Worm (Caenorhabditis elegans) whole organism, young adult: Measurements from ENCODE around the gene rbm-34.

Source experiments
- B0336.3 ChIP-seq: fragments of 200-800 bp; sonication (Bioruptor generic); IDR thresholded peaks from 2 replicates; pipeline ENCODE4 v1.3.6; 2022; ENCODE audit warnings: missing genetic modification characterization, missing compliant biosample characterization
- F55B11.4 ChIP-seq: sonication (generic microtip); optimal IDR thresholded peaks from 2 replicates; lab custom pipeline; 2016; ENCODE audit warnings: missing compliant biosample characterization, missing genetic modification characterization, borderline replicate concordance; ENCODE audit not compliant: insufficient read depth
- T26A5.8 ChIP-seq: sonication (generic microtip); optimal IDR thresholded peaks from 2 replicates; lab custom pipeline; 2016; ENCODE audit warnings: missing genetic modification characterization, missing compliant biosample characterization
- Y53G8AR.9 ChIP-seq: fragments of 200-800 bp; sonication (Bioruptor generic); conservative IDR thresholded peaks from 2 replicates; pipeline ENCODE4 v1.3.6; 2022; ENCODE audit warnings: missing genetic modification reagents, missing genetic modification characterization, missing compliant biosample characterization
- Y67H2A.10 ChIP-seq: fragments of 200-800 bp; sonication (Bioruptor generic); conservative IDR thresholded peaks from 2 replicates; pipeline ENCODE4 v1.3.6; 2022; ENCODE audit warnings: missing genetic modification reagents, missing genetic modification characterization, missing compliant biosample characterization
- ZK185.1 ChIP-seq: sonication (generic microtip); optimal IDR thresholded peaks from 2 replicates; lab custom pipeline; 2016; ENCODE audit warnings: mild to moderate bottlenecking, missing genetic modification characterization, missing compliant biosample characterization; ENCODE audit not compliant: poor library complexity, severe bottlenecking
- ama-1 ChIP-seq, 3 experiments: fragments of 150-350 bp in 1 of 3; sonication (generic microtip) in 2 of 3; optimal IDR thresholded peaks; 2 replicates each; lab custom pipeline; 2014 to 2018; ENCODE audit warnings: missing biosample characterization in 2 of 3, missing genetic modification characterization in 2 of 3, missing genetic modification reagents in 2 of 3
- bed-1 ChIP-seq: fragments of 200-800 bp; sonication (Bioruptor generic); IDR thresholded peaks from 2 replicates; pipeline ENCODE4 v1.3.6; 2022; ENCODE audit warnings: missing genetic modification reagents, missing genetic modification characterization, missing compliant biosample characterization
- cebp-2 ChIP-seq: fragments of 200-800 bp; sonication (Bioruptor generic); IDR thresholded peaks from 2 replicates; pipeline ENCODE4 v1.3.6; 2022; ENCODE audit warnings: missing genetic modification characterization, missing compliant biosample characterization
- ceh-100 ChIP-seq: fragments of 200-800 bp; sonication (Bioruptor generic); IDR thresholded peaks from 2 replicates; pipeline ENCODE4 v1.3.6; 2022; ENCODE audit warnings: missing genetic modification reagents, missing genetic modification characterization, missing compliant biosample characterization
- ceh-40 ChIP-seq: fragments of 200-800 bp; sonication (Bioruptor generic); IDR thresholded peaks from 2 replicates; pipeline ENCODE4 v1.3.6; 2022; ENCODE audit warnings: missing genetic modification characterization, missing compliant biosample characterization
- ceh-58 ChIP-seq: fragments of 200-800 bp; sonication (Bioruptor generic); IDR thresholded peaks from 2 replicates; pipeline ENCODE4 v1.3.6; 2022; ENCODE audit warnings: missing genetic modification characterization, missing compliant biosample characterization
- ceh-91 ChIP-seq: fragments of 200-800 bp; sonication (Bioruptor generic); IDR thresholded peaks from 2 replicates; pipeline ENCODE4 v1.3.6; 2022; ENCODE audit warnings: missing genetic modification reagents, missing genetic modification characterization, missing compliant biosample characterization
- die-1 ChIP-seq: sonication (generic microtip); optimal IDR thresholded peaks from 2 replicates; lab custom pipeline; 2016; ENCODE audit warnings: missing genotype, mild to moderate bottlenecking, missing genetic modification characterization, missing compliant biosample characterization
- dpff-1 ChIP-seq: sonication (generic microtip); optimal IDR thresholded peaks from 2 replicates; lab custom pipeline; 2017; ENCODE audit warnings: mild to moderate bottlenecking, missing genetic modification characterization, missing compliant biosample characterization
- ets-4 ChIP-seq: fragments of 200-800 bp; sonication (Bioruptor generic); optimal IDR thresholded peaks from 2 replicates; lab custom pipeline; 2018; ENCODE audit warnings: mild to moderate bottlenecking, missing genetic modification characterization, missing compliant biosample characterization
- fkh-3 ChIP-seq: sonication (generic microtip); optimal IDR thresholded peaks from 2 replicates; lab custom pipeline; 2016; ENCODE audit warnings: mild to moderate bottlenecking, missing genetic modification characterization, missing compliant biosample characterization
- gei-17 ChIP-seq: fragments of 200-800 bp; sonication (Bioruptor generic); optimal IDR thresholded peaks from 2 replicates; lab custom pipeline; 2018; ENCODE audit warnings: mild to moderate bottlenecking, missing genetic modification characterization, missing compliant biosample characterization
- hlh-26 ChIP-seq: fragments of 200-800 bp; sonication (Bioruptor generic); conservative IDR thresholded peaks from 2 replicates; pipeline ENCODE4 v1.3.6; 2022; ENCODE audit warnings: missing genetic modification reagents, missing genetic modification characterization, missing compliant biosample characterization
- hrde-1 ChIP-seq: sonication (generic microtip); optimal IDR thresholded peaks from 2 replicates; lab custom pipeline; 2016; ENCODE audit warnings: missing genetic modification characterization, mild to moderate bottlenecking, missing compliant biosample characterization, moderate library complexity, missing genotype, missing genetic modification reagents, borderline replicate concordance
- lin-40 ChIP-seq: sonication (generic microtip); optimal IDR thresholded peaks from 2 replicates; lab custom pipeline; 2016; ENCODE audit warnings: missing genetic modification characterization, mild to moderate bottlenecking, missing compliant biosample characterization, missing genotype, missing genetic modification reagents
- lir-1 ChIP-seq: fragments of 200-800 bp; sonication (Bioruptor generic); conservative IDR thresholded peaks from 2 replicates; pipeline ENCODE4 v1.3.6; 2022; ENCODE audit warnings: missing genetic modification reagents, missing genetic modification characterization, missing compliant biosample characterization
- lsl-1 ChIP-seq: fragments of 200-800 bp; sonication (Bioruptor generic); optimal IDR thresholded peaks from 2 replicates; lab custom pipeline; 2018; ENCODE audit warnings: mild to moderate bottlenecking, missing genetic modification characterization, moderate library complexity, missing compliant biosample characterization
- lsy-27 ChIP-seq: sonication (generic microtip); optimal IDR thresholded peaks from 2 replicates; lab custom pipeline; 2017; ENCODE audit warnings: missing genetic modification characterization, mild to moderate bottlenecking, missing compliant biosample characterization, antibody characterized with exemption, missing genotype, borderline replicate concordance; ENCODE audit not compliant: insufficient read depth
- madf-6 ChIP-seq: fragments of 200-800 bp; sonication (Bioruptor generic); IDR thresholded peaks from 2 replicates; pipeline ENCODE4 v1.3.6; 2022; ENCODE audit warnings: missing genetic modification reagents, missing genetic modification characterization, missing compliant biosample characterization
- mcd-1 ChIP-seq: fragments of 200-800 bp; sonication (Bioruptor generic); IDR thresholded peaks from 2 replicates; pipeline ENCODE4 v1.3.6; 2022; ENCODE audit warnings: missing genetic modification reagents, missing genetic modification characterization, missing compliant biosample characterization
- nhr-120 ChIP-seq: fragments of 200-800 bp; sonication (Bioruptor generic); IDR thresholded peaks from 2 replicates; pipeline ENCODE4 v1.3.6; 2022; ENCODE audit warnings: missing genetic modification characterization, missing compliant biosample characterization
- nhr-27 ChIP-seq: fragments of 200-800 bp; sonication (Bioruptor generic); optimal IDR thresholded peaks from 2 replicates; lab custom pipeline; 2018; ENCODE audit warnings: mild to moderate bottlenecking, missing genetic modification characterization, moderate library complexity, missing compliant biosample characterization
- pbrm-1 ChIP-seq: fragments of 200-800 bp; sonication (Bioruptor generic); IDR thresholded peaks from 2 replicates; pipeline ENCODE4 v1.3.6; 2022; ENCODE audit warnings: missing genetic modification reagents, missing genetic modification characterization, missing compliant biosample characterization
- snpc-1.1 ChIP-seq: sonication (generic microtip); optimal IDR thresholded peaks from 2 replicates; lab custom pipeline; 2017; ENCODE audit warnings: missing genetic modification characterization, mild to moderate bottlenecking, missing compliant biosample characterization, antibody characterized with exemption, moderate library complexity, missing genotype, missing genetic modification reagents; ENCODE audit not compliant: insufficient read depth
- tbx-9 ChIP-seq: sonication (generic microtip); optimal IDR thresholded peaks from 2 replicates; lab custom pipeline; 2016; ENCODE audit warnings: borderline replicate concordance, missing genetic modification characterization, inconsistent platforms, missing compliant biosample characterization
- tlf-1 ChIP-seq: fragments of 200-800 bp; sonication (Bioruptor generic); optimal IDR thresholded peaks from 2 replicates; lab custom pipeline; 2018; ENCODE audit warnings: mild to moderate bottlenecking, missing genetic modification characterization, missing compliant biosample characterization
- zfh-2 ChIP-seq: fragments of 200-800 bp; sonication (Bioruptor generic); conservative IDR thresholded peaks from 2 replicates; pipeline ENCODE4 v1.3.6; 2022; ENCODE audit warnings: missing genetic modification reagents, missing genetic modification characterization, missing compliant biosample characterization
- zim-3 ChIP-seq: sonication (generic microtip); optimal IDR thresholded peaks from 2 replicates; lab custom pipeline; 2017; ENCODE audit warnings: mild to moderate bottlenecking, missing genetic modification characterization, moderate library complexity, missing compliant biosample characterization
- ztf-22 ChIP-seq: fragments of 200-800 bp; sonication (Bioruptor generic); optimal IDR thresholded peaks from 2 replicates; lab custom pipeline; 2018; ENCODE audit warnings: mild to moderate bottlenecking, missing genetic modification characterization, moderate library complexity, missing compliant biosample characterization
- ztf-25 ChIP-seq: fragments of 200-800 bp; sonication (Bioruptor generic); IDR thresholded peaks from 2 replicates; pipeline ENCODE4 v1.3.6; 2022; ENCODE audit warnings: missing genetic modification reagents, missing genetic modification characterization, missing compliant biosample characterization
- ztf-6 ChIP-seq: fragments of 200-800 bp; sonication (Bioruptor generic); IDR thresholded peaks from 2 replicates; pipeline ENCODE4 v1.3.6; 2022; ENCODE audit warnings: missing genetic modification reagents, missing genetic modification characterization, missing compliant biosample characterization

Gene rbm-34

ce11 chrIV:12108984-12109657 is 23.9 kb downstream of the rbm-34 start (continued):
- TF ChIP-seq gei-17 (GFP tag; lab: Kevin White, UChicago) = no peak
- no peak for TF ChIP-seq B0336.3 (GFP tag; lab: Robert Waterston, UW)
- no peak for TF ChIP-seq tlf-1 (GFP tag; lab: Kevin White, UChicago)
- no peak for TF ChIP-seq ceh-58 (GFP tag; lab: Robert Waterston, UW)
- TF ChIP-seq snpc-1.1 (tag; lab: Kevin White, UChicago) = no peak
- no peak for TF ChIP-seq F55B11.4
- peak; percentile 55; the same call in 1 of the 2 replicates for TF ChIP-seq cebp-2 (GFP tag; lab: Robert Waterston, UW)
- TF ChIP-seq pbrm-1 (GFP tag; lab: Robert Waterston, UW) = no peak
- TF ChIP-seq zfh-2 = peak; percentile 76; the same call in 1 of the 2 replicates
- TF ChIP-seq ceh-91 = no peak
- TF ChIP-seq ceh-40 = no peak
- no peak for TF ChIP-seq ztf-6 (GFP tag; lab: Robert Waterston, UW)
- TF ChIP-seq bed-1 (GFP tag; lab: Robert Waterston, UW) = no peak
- no peak for TF ChIP-seq Y53G8AR.9 (GFP tag; lab: Robert Waterston, UW)
- TF ChIP-seq nhr-120 (GFP tag; lab: Robert Waterston, UW) = no peak
- no peak for TF ChIP-seq madf-6
- TF ChIP-seq nhr-27 (tag; lab: Kevin White, UChicago) = no peak

- TF ChIP-seq hlh-26 (GFP tag; lab: Robert Waterston, UW) = no peak
- TF ChIP-seq ceh-100 (GFP tag; lab: Robert Waterston, UW) = no peak
- peak; percentile 34 for TF ChIP-seq lin-40 (tag; lab: Kevin White, UChicago)
- TF ChIP-seq die-1 (tag; lab: Kevin White, UChicago) = no peak
Measured at ce11 chrIV:12109743-12110142, 24.5 kb downstream of the rbm-34 start.

- TF ChIP-seq lsl-1 = no peak
- no peak for TF ChIP-seq tbx-9 (tag; lab: Kevin White, UChicago)
- TF ChIP-seq hrde-1 (tag; lab: Kevin White, UChicago) = no peak
- TF ChIP-seq tlf-1 (GFP tag; lab: Kevin White, UChicago) = no peak
- no peak for TF ChIP-seq ceh-58 (GFP tag; lab: Robert Waterston, UW)
- no peak for TF ChIP-seq ZK185.1 (tag; lab: Kevin White, UChicago)
- TF ChIP-seq Y67H2A.10 (GFP tag; lab: Robert Waterston, UW) = no peak
- TF ChIP-seq lsy-27 = no peak
- TF ChIP-seq Y53G8AR.9 (GFP tag; lab: Robert Waterston, UW) = no peak
Measured at ce11 chrIV:12110339-12110738, 25.1 kb downstream of the rbm-34 start, which contains the start of gene col-129. Gene col-129, minus strand, starts transcription at chrIV:12110439.

ce11 chrIV:12111477-12111876 is 26.3 kb downstream of the rbm-34 start, which contains the start of gene dlc-2:
Gene dlc-2, minus strand, starts transcription at chrIV:12111577.
- TF ChIP-seq dpff-1 = no peak

ce11 chrIV:12113056-12113455 is 27.8 kb downstream of the rbm-34 start:
- TF ChIP-seq ets-4 = no peak
- no peak for TF ChIP-seq fkh-3 (tag; lab: Kevin White, UChicago)
- TF ChIP-seq mcd-1 (GFP tag; lab: Robert Waterston, UW) = no peak
- no peak for TF ChIP-seq ztf-25 (GFP tag; lab: Robert Waterston, UW)
- no peak for TF ChIP-seq lir-1
- no peak for TF ChIP-seq T26A5.8 (tag; lab: Kevin White, UChicago)
- no peak for TF ChIP-seq ama-1 (optimal IDR thresholded peaks at IDR 0.05; lab: Kevin White, UChicago)
- no peak for TF ChIP-seq ama-1 (GFP tag; optimal IDR thresholded peaks at IDR 0.05; lab: Kevin White, UChicago)
- TF ChIP-seq ztf-22 (GFP tag; lab: Kevin White, UChicago) = no peak
- no peak for TF ChIP-seq zim-3 (tag; lab: Kevin White, UChicago)
- TF ChIP-seq ceh-91 = no peak
